Fruit fly (Drosophila melanogaster) whole organism, wandering third instar larva: Measurements from ENCODE around the gene comm3.

Experiments used
- h ChIP-seq: fragments of 200-800 bp; sonication (Bioruptor generic); optimal IDR thresholded peaks from 3 replicates; lab custom pipeline; 2016; ENCODE audit warnings: missing biosample characterization, mild to moderate bottlenecking, missing genetic modification characterization
- rgr ChIP-seq: fragments of 200-800 bp; sonication (Bioruptor generic); optimal IDR thresholded peaks from 3 replicates; lab custom pipeline; 2016; ENCODE audit warnings: missing biosample characterization, mild to moderate bottlenecking, missing genetic modification characterization

DNA sequence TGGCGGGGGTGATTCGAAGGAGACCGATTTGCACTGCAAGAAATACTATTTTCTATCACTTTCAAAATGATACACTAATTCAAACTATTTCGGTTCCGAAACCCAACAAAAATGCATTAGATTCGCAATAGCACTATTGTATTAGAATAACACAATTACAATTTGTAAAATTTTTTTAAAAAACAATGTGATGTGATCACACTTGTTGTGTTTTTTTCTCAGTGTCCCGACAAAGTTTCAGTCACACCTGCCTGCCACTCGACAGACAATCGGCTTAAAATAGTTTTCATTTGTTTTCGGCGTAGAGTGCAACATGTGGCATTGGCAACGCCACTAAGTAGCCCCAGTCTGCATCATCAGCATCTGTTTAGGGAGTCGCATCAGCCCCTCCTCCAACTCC, 27.5 kb upstream of the comm3 start:
- TF ChIP-seq h, result no peak
- no peak for TF ChIP-seq rgr (GFP tag; lab: Kevin White, UChicago)
